Fruit fly (Drosophila melanogaster): Measurements from ENCODE around the gene mRpS24.

DNA sequence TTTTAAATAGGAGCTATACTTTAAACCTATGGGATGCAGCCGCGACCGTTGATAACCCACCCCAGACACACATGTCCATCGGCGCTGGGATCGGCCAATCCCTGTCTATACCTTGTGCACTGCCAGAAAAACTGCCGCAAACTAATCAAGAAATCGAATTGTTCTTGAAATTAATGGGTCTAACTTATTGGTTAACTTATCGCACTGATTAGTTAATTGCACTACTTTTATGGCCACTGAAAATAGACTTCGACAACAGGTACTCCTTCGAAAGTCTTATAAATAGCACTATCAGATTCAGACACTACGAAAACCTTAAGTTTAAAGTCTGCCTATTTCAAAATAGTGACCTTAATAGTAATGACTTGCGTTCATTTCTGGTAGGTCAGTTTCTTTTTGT is 47.2 kb downstream of the mRpS24 start, which contains the start of gene CG13607:
- TF ChIP-seq C15 (GFP tag; IDR thresholded peaks at IDR 0.05) = no peak
- TF ChIP-seq nerfin-1 (tag; optimal IDR thresholded peaks at IDR 0.05) = no peak
- no peak for TF ChIP-seq Camta (GFP tag; optimal IDR thresholded peaks at IDR 0.05)
- no peak for TF ChIP-seq Six4 (GFP tag; optimal IDR thresholded peaks at IDR 0.05)
- TF ChIP-seq Abd-B (GFP tag; optimal IDR thresholded peaks at IDR 0.05) = no peak
- TF ChIP-seq CG7987 (GFP tag; optimal IDR thresholded peaks at IDR 0.05) = no peak
- no peak for TF ChIP-seq Neu2 (GFP tag; optimal IDR thresholded peaks at IDR 0.05; ENCODE audit: borderline replicate concordance)
